Worm (Caenorhabditis elegans) whole organism, L4 larva: Measurements from ENCODE around the gene sdz-28.

Source experiments
- nhr-237 ChIP-seq: sonication (generic microtip); optimal IDR thresholded peaks from 2 replicates; lab custom pipeline; 2017; ENCODE audit warnings: missing biosample characterization, missing genetic modification characterization
- nhr-42 ChIP-seq: fragments of 200-800 bp; sonication (Bioruptor generic); IDR thresholded peaks from 2 replicates; pipeline ENCODE4 v1.3.6; 2022; ENCODE audit warnings: missing genetic modification characterization, missing compliant biosample characterization

DNA sequence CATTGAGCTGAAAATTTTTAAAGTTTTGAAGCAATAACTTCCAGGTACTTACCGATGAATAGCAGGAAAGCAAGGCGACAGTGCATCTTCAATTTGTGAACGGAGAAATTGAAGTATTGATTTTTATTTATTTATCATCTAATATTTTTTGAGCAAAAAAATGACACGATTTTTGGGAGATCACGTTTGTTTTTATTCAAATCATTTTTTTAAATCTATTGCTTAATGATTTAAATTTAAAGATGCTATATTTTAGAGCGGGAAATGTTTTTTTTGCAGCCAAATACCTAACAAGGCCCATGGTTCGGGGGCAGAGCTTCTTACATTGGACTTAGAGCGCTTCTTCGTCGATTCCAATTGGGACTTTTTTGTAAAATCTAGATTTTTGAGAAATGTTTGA, 35.5 kb downstream of the sdz-28 start, which contains the start of gene C33C12.4:
- TF ChIP-seq nhr-42 (GFP tag; lab: Robert Waterston, UW) (no peak), nhr-237 (tag; lab: Kevin White, UChicago) (no peak)
